Fruit fly (Drosophila melanogaster) whole organism, wandering third instar larva: ENCODE data around the gene CG18170.

Experiments
- CG32264 ChIP-seq: fragments of 200-800 bp; sonication (Bioruptor generic); optimal IDR thresholded peaks from 2 replicates; lab custom pipeline; 2016; ENCODE audit warnings: missing biosample characterization, missing genetic modification characterization
- CG9705 ChIP-seq: fragments of 200-800 bp; sonication (Bioruptor generic); optimal IDR thresholded peaks from 2 replicates; lab custom pipeline; 2018; ENCODE audit warnings: missing biosample characterization, mild to moderate bottlenecking, missing genetic modification characterization
- CrebA ChIP-seq: fragments of 200-800 bp; sonication (Bioruptor generic); optimal IDR thresholded peaks from 2 replicates; lab custom pipeline; 2016; ENCODE audit warnings: missing biosample characterization, mild to moderate bottlenecking, missing genetic modification characterization, borderline replicate concordance
- Dfd ChIP-seq: fragments of >200 bp; optimal IDR thresholded peaks from 2 replicates; lab custom pipeline; 2017; ENCODE audit warnings: missing biosample characterization, missing genetic modification characterization
- Dif ChIP-seq: fragments of 200-275, 200-300 bp; sonication (Bioruptor generic); optimal IDR thresholded peaks from 2 replicates; lab custom pipeline; 2018; ENCODE audit warnings: missing biosample characterization, missing genetic modification characterization; ENCODE audit not compliant: partially characterized antibody
- GATAd ChIP-seq: sonication (Bioruptor generic); optimal IDR thresholded peaks from 2 replicates; lab custom pipeline; 2016; ENCODE audit warnings: missing biosample characterization, missing genetic modification characterization
- HLH106 ChIP-seq: fragments of 200-800 bp; optimal IDR thresholded peaks from 3 replicates; lab custom pipeline; 2019; ENCODE audit warnings: missing biosample characterization, mild to moderate bottlenecking, missing genetic modification characterization, moderate library complexity
- Hnf4 ChIP-seq: fragments of 200-800 bp; sonication (Bioruptor generic); optimal IDR thresholded peaks from 2 replicates; lab custom pipeline; 2016; ENCODE audit warnings: missing biosample characterization, mild to moderate bottlenecking, missing genetic modification characterization
- Hr78 ChIP-seq: fragments of >200 bp; optimal IDR thresholded peaks from 2 replicates; lab custom pipeline; 2017; ENCODE audit warnings: missing biosample characterization, missing genetic modification characterization
- Hr83 ChIP-seq: fragments of 200-300 bp; sonication (Bioruptor generic); optimal IDR thresholded peaks from 2 replicates; lab custom pipeline; 2016; ENCODE audit warnings: missing biosample characterization, mild to moderate bottlenecking, missing genetic modification characterization, moderate library complexity; ENCODE audit not compliant: poor library complexity, severe bottlenecking
- Jra ChIP-seq: sonication (Bioruptor generic); optimal IDR thresholded peaks from 2 replicates; lab custom pipeline; 2016; ENCODE audit warnings: missing biosample characterization, missing genetic modification characterization
- Mio ChIP-seq: sonication (Bioruptor generic); optimal IDR thresholded peaks from 2 replicates; lab custom pipeline; 2016; ENCODE audit warnings: missing biosample characterization, missing genetic modification characterization
- Myc ChIP-seq: fragments of >200 bp; optimal IDR thresholded peaks from 2 replicates; lab custom pipeline; 2017
- N ChIP-seq: fragments of >200 bp; optimal IDR thresholded peaks from 2 replicates; lab custom pipeline; 2018; ENCODE audit warnings: missing biosample characterization, missing external identifiers, missing genetic modification characterization
- OdsH ChIP-seq: fragments of 200-800 bp; sonication (Bioruptor generic); optimal IDR thresholded peaks from 2 replicates; lab custom pipeline; 2016; ENCODE audit warnings: missing biosample characterization, mild to moderate bottlenecking, missing genetic modification characterization
- Rel ChIP-seq, 2 experiments: fragments of 200-800 bp; sonication (Bioruptor generic) in 1 of 2; optimal IDR thresholded peaks; 2 replicates in 1 of 2; 3 replicates in 1 of 2; lab custom pipeline; 2016 to 2019; ENCODE audit warnings: mild to moderate bottlenecking in 2 of 2, missing biosample characterization in 2 of 2, missing genetic modification characterization in 2 of 2, moderate library complexity in 1 of 2
- Sp1 ChIP-seq: fragments of 200-800 bp; sonication (Bioruptor generic); optimal IDR thresholded peaks from 3 replicates; lab custom pipeline; 2019; ENCODE audit warnings: missing biosample characterization, mild to moderate bottlenecking, missing genetic modification characterization, moderate library complexity
- Vsx2 ChIP-seq: fragments of 200-300, 225-300 bp; sonication (Bioruptor generic); optimal IDR thresholded peaks from 2 replicates; lab custom pipeline; 2018; ENCODE audit warnings: missing biosample characterization, missing genetic modification characterization; ENCODE audit not compliant: partially characterized antibody
- br ChIP-seq: fragments of 200-800 bp; sonication (Bioruptor generic); optimal IDR thresholded peaks from 2 replicates; lab custom pipeline; 2016; ENCODE audit warnings: missing biosample characterization, missing genetic modification characterization
- brk ChIP-seq: fragments of 200-800 bp; sonication (Bioruptor generic); optimal IDR thresholded peaks from 2 replicates; lab custom pipeline; 2016; ENCODE audit warnings: missing biosample characterization, mild to moderate bottlenecking, missing genetic modification characterization
- dl ChIP-seq, 2 experiments: fragments of 175-275, 200-275 bp in 1 of 2; fragments of 200-275 bp in 1 of 2; sonication (Bioruptor generic); optimal IDR thresholded peaks; lab custom pipeline; 2018; ENCODE audit warnings: mild to moderate bottlenecking in 2 of 2, missing biosample characterization in 2 of 2, missing genetic modification characterization in 2 of 2, moderate library complexity in 2 of 2; ENCODE audit not compliant: partially characterized antibody in 2 of 2, insufficient read depth in 1 of 2
- dmrt93B ChIP-seq: fragments of 200-800 bp; sonication (Bioruptor generic); optimal IDR thresholded peaks from 2 replicates; lab custom pipeline; 2018; ENCODE audit warnings: missing biosample characterization, mild to moderate bottlenecking, missing genetic modification characterization
- dsf ChIP-seq: sonication (Bioruptor generic); optimal IDR thresholded peaks from 2 replicates; lab custom pipeline; 2016; ENCODE audit warnings: missing biosample characterization, missing genetic modification characterization, borderline replicate concordance
- ey ChIP-seq: fragments of 200-800 bp; sonication (Bioruptor generic); optimal IDR thresholded peaks from 2 replicates; lab custom pipeline; 2016; ENCODE audit warnings: missing biosample characterization, missing genetic modification characterization
- foxo ChIP-seq, 2 experiments: fragments of 200-800 bp; sonication (Bioruptor generic); optimal IDR thresholded peaks; 2 replicates in 1 of 2; 3 replicates in 1 of 2; lab custom pipeline; 2016 to 2017; ENCODE audit warnings: missing biosample characterization in 2 of 2, missing genetic modification characterization in 2 of 2
- fru ChIP-seq: fragments of 200-800 bp; sonication (Bioruptor generic); optimal IDR thresholded peaks from 3 replicates; lab custom pipeline; 2016; ENCODE audit warnings: missing biosample characterization, mild to moderate bottlenecking, missing genetic modification characterization
- h ChIP-seq: fragments of 200-800 bp; sonication (Bioruptor generic); optimal IDR thresholded peaks from 3 replicates; lab custom pipeline; 2016; ENCODE audit warnings: missing biosample characterization, mild to moderate bottlenecking, missing genetic modification characterization
- jim ChIP-seq: fragments of 175-275, 200-325 bp; sonication (Bioruptor generic); optimal IDR thresholded peaks from 2 replicates; lab custom pipeline; 2016; ENCODE audit warnings: missing biosample characterization, mild to moderate bottlenecking, missing genetic modification characterization
- lola ChIP-seq: fragments of >200 bp; optimal IDR thresholded peaks from 2 replicates; lab custom pipeline; 2017; ENCODE audit warnings: missing biosample characterization, missing genetic modification characterization
- pan ChIP-seq: fragments of >200 bp; optimal IDR thresholded peaks from 2 replicates; lab custom pipeline; 2017
- psq ChIP-seq: fragments of 200-800 bp; sonication (Bioruptor generic); optimal IDR thresholded peaks from 3 replicates; lab custom pipeline; 2017; ENCODE audit warnings: missing biosample characterization, mild to moderate bottlenecking, missing genetic modification characterization, moderate library complexity
- rgr ChIP-seq: fragments of 200-800 bp; sonication (Bioruptor generic); optimal IDR thresholded peaks from 3 replicates; lab custom pipeline; 2016; ENCODE audit warnings: missing biosample characterization, mild to moderate bottlenecking, missing genetic modification characterization
- sage ChIP-seq: fragments of 200-800 bp; sonication (Bioruptor generic); optimal IDR thresholded peaks from 2 replicates; lab custom pipeline; 2016; ENCODE audit warnings: missing biosample characterization, mild to moderate bottlenecking, missing genetic modification characterization
- sv ChIP-seq: fragments of 200-800 bp; sonication (Bioruptor generic); optimal IDR thresholded peaks from 3 replicates; lab custom pipeline; 2016; ENCODE audit warnings: missing biosample characterization, missing genetic modification characterization
- tai ChIP-seq: sonication (Bioruptor generic); optimal IDR thresholded peaks from 2 replicates; lab custom pipeline; 2016; ENCODE audit warnings: missing biosample characterization, missing genetic modification characterization
- usp ChIP-seq: fragments of >200 bp; optimal IDR thresholded peaks from 2 replicates; lab custom pipeline; 2017; ENCODE audit warnings: missing biosample characterization, missing genetic modification characterization
- woc ChIP-seq: sonication (Bioruptor generic); optimal IDR thresholded peaks from 2 replicates; lab custom pipeline; 2016; ENCODE audit warnings: missing biosample characterization, mild to moderate bottlenecking, missing genetic modification characterization

Gene CG18170

dm6 chr3L:1590194-1590593 is 12.6 kb upstream of the CG18170 start:
- no peak for TF ChIP-seq sage (GFP tag; lab: Kevin White, UChicago)

dm6 chr3L:1591692-1592371 is 10.9 kb upstream of the CG18170 start:
- TF ChIP-seq dsf (GFP tag; lab: Kevin White, UChicago) (peak; percentile 97), CrebA (no peak), Hr78 (GFP tag; lab: Kevin White, UChicago) (no peak), N (GFP tag; lab: Kevin White, UChicago) (no peak), Jra (GFP tag; lab: Kevin White, UChicago) (peak; percentile 98), psq (peak; percentile 95), CG32264 (GFP tag; lab: Kevin White, UChicago) (peak; percentile 97), Myc (lab: Kevin White, UChicago) (no peak), h (peak; percentile 99), Dif (no peak), GATAd (peak; percentile 94), Vsx2 (GFP tag; lab: Kevin White, UChicago) (no peak), usp (GFP tag; lab: Kevin White, UChicago) (no peak), brk (GFP tag; lab: Kevin White, UChicago) (no peak), Dfd (GFP tag; lab: Kevin White, UChicago) (no peak), lola (GFP tag; lab: Kevin White, UChicago) (no peak), dmrt93B (GFP tag; lab: Kevin White, UChicago) (peak; percentile 92), Rel (GFP tag; optimal IDR thresholded peaks at IDR 0.05; lab: Kevin White, UChicago) (peak; percentile 82), Rel (tag; optimal IDR thresholded peaks at IDR 0.05; lab: Kevin White, UChicago) (peak; percentile 84), woc (peak; percentile 86), OdsH (GFP tag; lab: Kevin White, UChicago) (peak; percentile 99), tai (GFP tag; lab: Kevin White, UChicago) (no peak), jim (peak; percentile 98), sv (peak; percentile 60), ey (GFP tag; lab: Kevin White, UChicago) (peak; percentile 91), Sp1 (GFP tag; lab: Kevin White, UChicago) (peak; percentile 97), rgr (peak; percentile 99), sage (GFP tag; lab: Kevin White, UChicago) (peak; percentile 96), Mio (GFP tag; lab: Kevin White, UChicago) (peak; percentile 93), dl (GFP tag; optimal IDR thresholded peaks at IDR 0.05; lab: Kevin White, UChicago; ENCODE audit: insufficient read depth in 1 of 2, partially characterized antibody in 2 of 2) (no peak), Hnf4 (GFP tag; lab: Kevin White, UChicago) (peak; percentile 99), HLH106 (peak; percentile 89), pan (no peak), foxo (GFP tag; optimal IDR thresholded peaks at IDR 0.05; lab: Kevin White, UChicago) (peak; percentile 90 to 97), CG9705 (peak; percentile 95), fru (GFP tag; lab: Kevin White, UChicago) (peak; percentile 97), Hr83 (peak; percentile 100), br (peak; percentile 98)

- TF ChIP-seq lola (GFP tag; lab: Kevin White, UChicago) (no peak), psq (peak; percentile 80), GATAd (no peak), Vsx2 (GFP tag; lab: Kevin White, UChicago) (peak; percentile 59), Dif (peak; percentile 24)
- TF ChIP-seq, all 38 proteins: peak for 3
Measured at dm6 chr3L:1592822-1593452, 9.8 kb upstream of the CG18170 start.
